Fruit fly (Drosophila melanogaster) whole organism, embryonic: ENCODE data around the gene CG7943.
A peak's percentile ranks its signal among the peaks of the same experiment; 100 is the strongest.

ENCODE experiments used
- Asciz ChIP-seq: fragments of 200-800 bp; sonication (Bioruptor generic); optimal IDR thresholded peaks from 2 replicates; lab custom pipeline; 2017; ENCODE audit warnings: missing biosample characterization, mild to moderate bottlenecking, missing genetic modification characterization, missing genetic modification reagents
- Atf3 ChIP-seq: fragments of 200-800 bp; sonication (Bioruptor generic); optimal IDR thresholded peaks from 3 replicates; lab custom pipeline; 2016; ENCODE audit warnings: missing biosample characterization, missing genetic modification characterization
- C15 ChIP-seq: fragments of 200-800 bp; sonication (Bioruptor generic); IDR thresholded peaks from 3 replicates; pipeline ENCODE4 v1.3.6; 2022; ENCODE audit warnings: missing biosample characterization, missing genetic modification characterization
- CG10209 ChIP-seq: fragments of 200-800 bp; sonication (Bioruptor generic); optimal IDR thresholded peaks from 3 replicates; lab custom pipeline; 2017; ENCODE audit warnings: missing biosample characterization, mild to moderate bottlenecking, missing genetic modification characterization, missing genetic modification reagents
- CG10274 ChIP-seq: fragments of 200-800 bp; sonication (Bioruptor generic); optimal IDR thresholded peaks from 3 replicates; lab custom pipeline; 2017; ENCODE audit warnings: missing biosample characterization, mild to moderate bottlenecking, missing genetic modification characterization
- CG10654 ChIP-seq: fragments of 200-800 bp; sonication (Bioruptor generic); optimal IDR thresholded peaks from 2 replicates; lab custom pipeline; 2016; ENCODE audit warnings: missing biosample characterization, missing genetic modification characterization
- CG11696 ChIP-seq: fragments of 200-800 bp; sonication (Bioruptor generic); IDR thresholded peaks from 2 replicates; pipeline ENCODE4 v1.3.6; 2022; ENCODE audit warnings: missing biosample characterization, missing genetic modification characterization
- CG12769 ChIP-seq: fragments of 200-800 bp; sonication (Bioruptor generic); optimal IDR thresholded peaks from 2 replicates; lab custom pipeline; 2019; ENCODE audit warnings: missing biosample characterization, mild to moderate bottlenecking, missing genetic modification characterization, moderate library complexity
- CG14441 ChIP-seq: fragments of 200-800 bp; sonication (Bioruptor generic); IDR thresholded peaks from 2 replicates; pipeline ENCODE4 v1.3.6; 2022; ENCODE audit warnings: missing biosample characterization, missing genetic modification characterization
- CG16863 ChIP-seq: fragments of 200-800 bp; sonication (Bioruptor generic); optimal IDR thresholded peaks from 3 replicates; lab custom pipeline; 2016; ENCODE audit warnings: missing biosample characterization, missing genetic modification characterization
- CG17802 ChIP-seq: fragments of 200-800 bp; sonication (Bioruptor generic); optimal IDR thresholded peaks from 2 replicates; lab custom pipeline; 2018; ENCODE audit warnings: missing biosample characterization, mild to moderate bottlenecking, missing genetic modification characterization, moderate library complexity
- CG30431 ChIP-seq: fragments of 200-800 bp; sonication (Bioruptor generic); optimal IDR thresholded peaks from 2 replicates; lab custom pipeline; 2017; ENCODE audit warnings: missing biosample characterization, missing genetic modification characterization
- CG3163 ChIP-seq: fragments of 200-800 bp; sonication (Bioruptor generic); optimal IDR thresholded peaks from 3 replicates; lab custom pipeline; 2016; ENCODE audit warnings: missing biosample characterization, missing genetic modification characterization
- CG3281 ChIP-seq: fragments of 200-800 bp; sonication (Bioruptor generic); optimal IDR thresholded peaks from 3 replicates; lab custom pipeline; 2017; ENCODE audit warnings: missing biosample characterization, mild to moderate bottlenecking, missing genetic modification characterization
- CG33213 ChIP-seq: fragments of 200-800 bp; sonication (Bioruptor generic); optimal IDR thresholded peaks from 3 replicates; lab custom pipeline; 2016; ENCODE audit warnings: missing biosample characterization, missing genetic modification characterization
- CG6175 ChIP-seq: fragments of 200-800 bp; sonication (Bioruptor generic); IDR thresholded peaks from 3 replicates; pipeline ENCODE4 v1.3.6; 2022; ENCODE audit warnings: missing biosample characterization, missing genetic modification characterization
- CG6791 ChIP-seq: fragments of 200-800 bp; sonication (Bioruptor generic); IDR thresholded peaks from 3 replicates; pipeline ENCODE4 v1.3.6; 2022; ENCODE audit warnings: missing biosample characterization, missing genetic modification characterization; ENCODE audit not compliant: partially characterized antibody
- CG9437 ChIP-seq: fragments of 200-800 bp; sonication (Bioruptor generic); optimal IDR thresholded peaks from 2 replicates; lab custom pipeline; 2018; ENCODE audit warnings: missing biosample characterization, mild to moderate bottlenecking, missing genetic modification characterization
- CkIIα-i1 ChIP-seq: fragments of 200-800 bp; sonication (Bioruptor generic); IDR thresholded peaks from 2 replicates; pipeline ENCODE4 v1.3.6; 2022; ENCODE audit warnings: missing biosample characterization, missing genetic modification characterization
- D19B ChIP-seq: fragments of 200-800 bp; sonication (Bioruptor generic); optimal IDR thresholded peaks from 2 replicates; lab custom pipeline; 2017; ENCODE audit warnings: missing biosample characterization, mild to moderate bottlenecking, missing genetic modification characterization
- HLH3B ChIP-seq: fragments of 200-800 bp; sonication (Bioruptor generic); IDR thresholded peaks from 2 replicates; pipeline ENCODE4 v1.3.6; 2022; ENCODE audit warnings: missing biosample characterization, missing genetic modification characterization
- Hey ChIP-seq: fragments of 200-800 bp; sonication (Bioruptor generic); optimal IDR thresholded peaks from 3 replicates; lab custom pipeline; 2018; ENCODE audit warnings: missing biosample characterization, mild to moderate bottlenecking, missing genetic modification characterization
- HmgD ChIP-seq: fragments of 200-800 bp; sonication (Bioruptor generic); optimal IDR thresholded peaks from 3 replicates; lab custom pipeline; 2016; ENCODE audit warnings: missing biosample characterization, missing genetic modification characterization
- Hmr ChIP-seq: fragments of 200-800 bp; sonication (Bioruptor generic); optimal IDR thresholded peaks from 3 replicates; lab custom pipeline; 2017; ENCODE audit warnings: mild to moderate bottlenecking, missing biosample characterization, missing genetic modification reagents, missing genetic modification characterization
- Hmx ChIP-seq: fragments of 200-800 bp; sonication (Bioruptor generic); optimal IDR thresholded peaks from 2 replicates; lab custom pipeline; 2016; ENCODE audit warnings: missing biosample characterization, missing genetic modification characterization
- Kr ChIP-seq: fragments of 200-800 bp; sonication (Bioruptor generic); optimal IDR thresholded peaks from 2 replicates; lab custom pipeline; 2017; ENCODE audit warnings: missing biosample characterization, mild to moderate bottlenecking, missing genetic modification characterization
- Mad ChIP-seq: fragments of 200-800 bp; sonication (Bioruptor generic); optimal IDR thresholded peaks from 2 replicates; lab custom pipeline; 2016; ENCODE audit warnings: missing biosample characterization, missing genetic modification characterization
- NC2α ChIP-seq: fragments of 200-800 bp; sonication (Bioruptor generic); optimal IDR thresholded peaks from 2 replicates; lab custom pipeline; 2016; ENCODE audit warnings: missing biosample characterization, missing genetic modification characterization
- Ssrp ChIP-seq: fragments of 200-800 bp; sonication (Bioruptor generic); optimal IDR thresholded peaks from 2 replicates; lab custom pipeline; 2018; ENCODE audit warnings: missing biosample characterization, mild to moderate bottlenecking, missing genetic modification characterization, moderate library complexity
- Taf1 ChIP-seq: fragments of 200-800 bp; sonication (Bioruptor generic); IDR thresholded peaks from 2 replicates; pipeline ENCODE4 v1.3.6; 2022; ENCODE audit warnings: missing biosample characterization, missing genetic modification characterization
- ab ChIP-seq: fragments of 200-800 bp; sonication (Bioruptor generic); optimal IDR thresholded peaks from 2 replicates; lab custom pipeline; 2016; ENCODE audit warnings: missing biosample characterization, missing genetic modification characterization
- al ChIP-seq: fragments of 200-800 bp; sonication (Bioruptor generic); IDR thresholded peaks from 2 replicates; pipeline ENCODE4 v1.3.6; 2022; ENCODE audit warnings: missing biosample characterization, missing genetic modification characterization
- ap ChIP-seq: fragments of 200-800 bp; sonication (Bioruptor generic); IDR thresholded peaks from 2 replicates; pipeline ENCODE4 v1.3.6; 2022; ENCODE audit warnings: missing biosample characterization, missing genetic modification characterization
- az2 ChIP-seq: fragments of 200-800 bp; sonication (Bioruptor generic); optimal IDR thresholded peaks from 3 replicates; lab custom pipeline; 2016; ENCODE audit warnings: missing biosample characterization, missing genetic modification characterization
- dimm ChIP-seq: fragments of 200-800 bp; sonication (Bioruptor generic); IDR thresholded peaks from 2 replicates; pipeline ENCODE4 v1.3.6; 2022; ENCODE audit warnings: missing biosample characterization, missing genetic modification characterization
- dmrt11E ChIP-seq: fragments of 200-800 bp; sonication (Bioruptor generic); optimal IDR thresholded peaks from 3 replicates; lab custom pipeline; 2018; ENCODE audit warnings: missing biosample characterization, mild to moderate bottlenecking, missing genetic modification characterization, moderate library complexity
- ewg ChIP-seq: fragments of 200-800 bp; sonication (Bioruptor generic); optimal IDR thresholded peaks from 3 replicates; lab custom pipeline; 2017; ENCODE audit warnings: mild to moderate bottlenecking, missing biosample characterization, missing genetic modification reagents, missing genetic modification characterization
- fd64A ChIP-seq: fragments of 200-800 bp; sonication (Bioruptor generic); optimal IDR thresholded peaks from 3 replicates; lab custom pipeline; 2018; ENCODE audit warnings: missing biosample characterization, mild to moderate bottlenecking, missing genetic modification characterization
- gcm2 ChIP-seq: fragments of 200-800 bp; sonication (Bioruptor generic); optimal IDR thresholded peaks from 2 replicates; lab custom pipeline; 2016; ENCODE audit warnings: missing biosample characterization, missing genetic modification characterization
- grn ChIP-seq: fragments of 200-800 bp; sonication (Bioruptor generic); optimal IDR thresholded peaks from 3 replicates; lab custom pipeline; 2017; ENCODE audit warnings: missing biosample characterization, missing genetic modification characterization
- lmd ChIP-seq: fragments of 200-800 bp; sonication (Bioruptor generic); IDR thresholded peaks from 2 replicates; pipeline ENCODE4 v1.3.6; 2022; ENCODE audit warnings: missing biosample characterization, missing genetic modification characterization
- lola ChIP-seq, 3 experiments: fragments of >200 bp in 2 of 3; fragments of 200-800 bp in 1 of 3; sonication (Bioruptor generic) in 1 of 3; optimal IDR thresholded peaks; 2 replicates each; lab custom pipeline; 2017 to 2019; ENCODE audit warnings: missing biosample characterization in 3 of 3, missing genetic modification characterization in 3 of 3, mild to moderate bottlenecking in 1 of 3, moderate library complexity in 1 of 3
- org-1 ChIP-seq: fragments of 200-800 bp; sonication (Bioruptor generic); optimal IDR thresholded peaks from 2 replicates; lab custom pipeline; 2017; ENCODE audit warnings: missing biosample characterization, missing genetic modification characterization
- rib ChIP-seq: fragments of 200-800 bp; sonication (Bioruptor generic); IDR thresholded peaks from 2 replicates; pipeline ENCODE4 v1.3.6; 2022; ENCODE audit warnings: missing biosample characterization, missing genetic modification characterization
- shn ChIP-seq: fragments of 200-800 bp; sonication (Bioruptor generic); optimal IDR thresholded peaks from 3 replicates; lab custom pipeline; 2016; ENCODE audit warnings: missing biosample characterization, missing genetic modification characterization
- sisA ChIP-seq: fragments of 200-800 bp; sonication (Bioruptor generic); IDR thresholded peaks from 2 replicates; pipeline ENCODE4 v1.3.6; 2022; ENCODE audit warnings: missing biosample characterization, missing genetic modification characterization
- sob ChIP-seq: fragments of 200-800 bp; sonication (Bioruptor generic); IDR thresholded peaks from 2 replicates; pipeline ENCODE4 v1.3.6; 2022; ENCODE audit warnings: missing biosample characterization, missing genetic modification characterization
- tin ChIP-seq: fragments of 200-800 bp; sonication (Bioruptor generic); optimal IDR thresholded peaks from 3 replicates; lab custom pipeline; 2016; ENCODE audit warnings: missing biosample characterization, missing genetic modification characterization
- tna ChIP-seq: fragments of 200-800 bp; sonication (Bioruptor generic); IDR thresholded peaks from 2 replicates; pipeline ENCODE4 v1.3.6; 2022; ENCODE audit warnings: missing biosample characterization, missing genetic modification characterization; ENCODE audit not compliant: partially characterized antibody

Gene CG7943

DNA sequence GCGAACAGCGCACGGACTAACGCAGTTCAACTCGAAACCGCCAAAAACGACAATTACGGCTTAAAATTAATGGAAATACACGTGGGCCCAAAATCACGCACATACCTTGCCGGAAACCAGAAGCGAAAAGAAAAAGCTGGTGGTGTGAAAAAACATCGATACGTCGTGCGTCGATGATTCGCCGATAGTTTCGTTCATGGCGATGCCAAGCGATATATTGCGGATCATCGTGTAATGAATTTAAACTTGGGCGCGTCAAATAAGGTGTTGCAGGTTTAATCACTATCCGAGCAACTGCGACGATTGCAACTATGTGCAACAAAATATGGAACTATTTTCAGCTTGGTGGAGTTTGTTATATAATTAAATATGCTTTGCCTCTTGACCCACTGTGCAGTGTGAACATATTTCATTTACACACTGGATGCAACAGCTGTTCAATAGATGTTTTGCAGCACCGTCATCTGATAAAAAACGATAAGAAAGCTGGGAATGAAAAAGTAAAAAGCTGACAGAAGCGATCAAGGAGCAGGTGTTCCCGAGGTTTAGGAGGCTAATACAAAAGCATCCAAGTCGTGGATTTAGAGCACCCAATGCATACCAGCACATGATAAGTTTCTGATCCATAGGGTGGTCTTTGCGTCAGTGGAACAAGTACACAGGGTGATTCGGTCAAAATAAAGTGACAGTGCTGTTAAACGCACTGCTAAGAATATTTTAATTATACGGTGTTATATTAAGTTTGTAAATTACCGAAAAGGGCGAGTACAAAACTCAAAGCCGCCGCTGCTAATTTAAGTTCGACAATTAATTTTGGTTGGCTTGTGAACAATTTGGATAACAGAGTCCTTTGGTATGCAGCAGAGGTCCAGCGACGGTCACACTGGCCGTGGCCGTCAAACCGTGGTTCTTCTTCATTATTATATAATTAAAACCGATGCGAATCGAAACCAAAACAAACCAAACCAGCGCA, at the start of gene CG7943, which contains the start of gene RpL32 (continued):
- peak; percentile 100 for TF ChIP-seq CG6791 (GFP tag; lab: Robert Waterston, UW)
- peak; percentile 96 for TF ChIP-seq Hmr
- TF ChIP-seq al (GFP tag; lab: Robert Waterston, UW), result peak; percentile 95
- TF ChIP-seq ewg, result peak; percentile 80
- TF ChIP-seq grn (GFP tag; lab: Kevin White, UChicago), result peak; percentile 80
- TF ChIP-seq dimm (GFP tag; lab: Robert Waterston, UW), result peak; percentile 86
- peak; percentile 82 for TF ChIP-seq CG12769 (tag; lab: Kevin White, UChicago)
- peak; percentile 100 for TF ChIP-seq tna (GFP tag; lab: Robert Waterston, UW)
- TF ChIP-seq C15 (GFP tag; lab: Robert Waterston, UW), result peak; percentile 94
- TF ChIP-seq tin (GFP tag; lab: Kevin White, UChicago), result peak; percentile 96
- peak; percentile 90 for TF ChIP-seq CG10209
- 0 out of 2 replicates have a peak, but pooled peaks have one; percentile 57 for TF ChIP-seq CkIIα-i1 (GFP tag; lab: Robert Waterston, UW)
- TF ChIP-seq Hmx (GFP tag; lab: Kevin White, UChicago), result peak; percentile 86
- TF ChIP-seq CG10274 (GFP tag; lab: Kevin White, UChicago), result peak; percentile 87
- peak; percentile 96 for TF ChIP-seq CG33213 (GFP tag; lab: Kevin White, UChicago)
- peak; percentile 91 for TF ChIP-seq fd64A (GFP tag; lab: Kevin White, UChicago)
- TF ChIP-seq NC2α (GFP tag; lab: Kevin White, UChicago), result peak; percentile 74
- peak; percentile 95 for TF ChIP-seq lmd
- peak; percentile 79 for TF ChIP-seq ab (GFP tag; lab: Kevin White, UChicago)
- peak; percentile 89 for TF ChIP-seq Hey (tag; lab: Kevin White, UChicago)
- peak; percentile 20 for TF ChIP-seq Kr (GFP tag; lab: Kevin White, UChicago)
- peak; percentile 85 for TF ChIP-seq gcm2
- peak; percentile 92 for TF ChIP-seq CG14441 (GFP tag; lab: Robert Waterston, UW)
- TF ChIP-seq sob (GFP tag; lab: Robert Waterston, UW), result peak; percentile 97
- peak in 1 of 3 experiments; percentile 70 for TF ChIP-seq lola (GFP tag; optimal IDR thresholded peaks at IDR 0.05; lab: Kevin White, UChicago)
- TF ChIP-seq dmrt11E (tag; lab: Kevin White, UChicago), result peak; percentile 79
- peak; percentile 90 for TF ChIP-seq org-1
- TF ChIP-seq HLH3B, result peak; percentile 93
- TF ChIP-seq ap (GFP tag; lab: Robert Waterston, UW), result peak; percentile 92
- peak; percentile 90 for TF ChIP-seq HmgD (GFP tag; lab: Kevin White, UChicago)
- TF ChIP-seq CG11696 (GFP tag; lab: Robert Waterston, UW), result peak; percentile 83
- TF ChIP-seq rib (GFP tag; lab: Robert Waterston, UW), result peak; percentile 94
- TF ChIP-seq CG10654, result peak; percentile 95
- peak; percentile 84 for TF ChIP-seq CG17802 (tag; lab: Kevin White, UChicago)
- TF ChIP-seq CG6175 (GFP tag; lab: Robert Waterston, UW), result peak; percentile 92
- peak; percentile 97 for TF ChIP-seq sisA (GFP tag; lab: Robert Waterston, UW)
- peak; percentile 92 for TF ChIP-seq Asciz (GFP tag; lab: Kevin White, UChicago)
- TF ChIP-seq Taf1, result peak; percentile 92
- TF ChIP-seq CG3281 (GFP tag; lab: Kevin White, UChicago), result peak; percentile 95
- peak; percentile 82 for TF ChIP-seq Ssrp (tag; lab: Kevin White, UChicago)
- peak; percentile 76 for TF ChIP-seq CG9437
- peak; percentile 71 for TF ChIP-seq CG30431 (GFP tag; lab: Kevin White, UChicago)
- peak; percentile 89 for TF ChIP-seq Atf3 (GFP tag; lab: Kevin White, UChicago)
- peak; percentile 89 for TF ChIP-seq Mad (GFP tag; lab: Kevin White, UChicago)
- TF ChIP-seq az2 (GFP tag; lab: Kevin White, UChicago), result peak; percentile 70
- peak; percentile 86 for TF ChIP-seq CG16863 (GFP tag; lab: Kevin White, UChicago)
- peak; percentile 78 for TF ChIP-seq CG3163
- TF ChIP-seq shn (GFP tag; lab: Kevin White, UChicago), result peak; percentile 95
- peak; percentile 85 for TF ChIP-seq D19B
